Worm (Caenorhabditis elegans) whole organism, L2 larva: ENCODE data around the gene unc-8.

Experiments used
- ama-1 ChIP-seq: fragments of 150-350 bp; optimal IDR thresholded peaks from 2 replicates; lab custom pipeline; 2018; ENCODE audit warnings: inconsistent platforms
- blmp-1 ChIP-seq: sonication (generic microtip); optimal IDR thresholded peaks from 2 replicates; lab custom pipeline; 2017; ENCODE audit warnings: missing genetic modification characterization, mild to moderate bottlenecking, missing compliant biosample characterization, antibody characterized with exemption, moderate library complexity; ENCODE audit not compliant: insufficient read depth
- ceh-82 ChIP-seq: fragments of 150-350 bp; optimal IDR thresholded peaks from 2 replicates; lab custom pipeline; 2014; ENCODE audit warnings: missing biosample characterization, missing genetic modification characterization
- nhr-11 ChIP-seq: fragments of 150-350 bp; optimal IDR thresholded peaks from 2 replicates; lab custom pipeline; 2014; ENCODE audit warnings: missing biosample characterization, missing genetic modification characterization
- nhr-25 ChIP-seq: fragments of 150-350 bp; sonication (generic microtip); optimal IDR thresholded peaks from 3 replicates; lab custom pipeline; 2014; ENCODE audit warnings: missing biosample characterization, missing genetic modification characterization
- sma-9 ChIP-seq, 2 experiments: fragments of 150-350 bp in 1 of 2; sonication (generic microtip) in 1 of 2; optimal IDR thresholded peaks; 2 replicates each; lab custom pipeline; 2014 to 2016; ENCODE audit warnings: missing genetic modification characterization in 2 of 2, mild to moderate bottlenecking in 1 of 2, missing biosample characterization in 1 of 2, missing compliant biosample characterization in 1 of 2, missing genetic modification reagents in 1 of 2, moderate library complexity in 1 of 2
- unc-39 ChIP-seq: fragments of 150-350 bp; optimal IDR thresholded peaks from 2 replicates; lab custom pipeline; 2014; ENCODE audit warnings: missing biosample characterization, missing genetic modification characterization
- unc-55 ChIP-seq: fragments of 150-350 bp; sonication (generic microtip); optimal IDR thresholded peaks from 3 replicates; lab custom pipeline; 2014; ENCODE audit warnings: missing biosample characterization, missing genetic modification reagents, missing genetic modification characterization
- ztf-4 ChIP-seq: fragments of 150-350 bp; optimal IDR thresholded peaks from 2 replicates; lab custom pipeline; 2014; ENCODE audit warnings: missing biosample characterization, missing genetic modification characterization

DNA sequence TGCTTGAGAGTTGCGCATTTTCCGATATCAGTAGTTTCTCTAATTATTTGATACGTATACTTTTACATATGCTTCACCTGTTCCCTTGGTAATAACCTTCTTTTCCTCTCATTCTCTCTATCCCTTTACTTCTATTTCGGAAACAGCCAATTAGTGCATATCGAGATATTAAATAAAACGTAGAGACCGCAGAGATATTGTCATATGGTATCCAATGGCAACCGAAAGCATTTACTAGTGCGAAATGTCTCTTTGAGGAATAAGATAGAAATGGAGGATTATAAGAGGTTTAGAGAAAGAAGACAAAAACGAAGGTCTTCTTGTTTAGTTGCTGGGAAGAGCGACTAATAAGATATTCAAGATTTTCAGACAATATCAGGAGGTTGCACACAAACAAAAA lies 40.6 kb upstream of the unc-8 start, which contains the start of gene maph-9:
- no peak for TF ChIP-seq unc-39 (tag; lab: Kevin White, UChicago)
- no peak for TF ChIP-seq unc-55 (GFP tag; lab: Kevin White, UChicago)
- TF ChIP-seq nhr-25 (tag; lab: Kevin White, UChicago), result no peak
- no peak for TF ChIP-seq ama-1 (lab: Kevin White, UChicago)
- no peak for TF ChIP-seq blmp-1
- no peak for TF ChIP-seq sma-9 (GFP tag; optimal IDR thresholded peaks at IDR 0.05; lab: Kevin White, UChicago)
- no peak for TF ChIP-seq sma-9 (tag; optimal IDR thresholded peaks at IDR 0.05; lab: Kevin White, UChicago)
- no peak for TF ChIP-seq ztf-4 (tag; lab: Kevin White, UChicago)
- TF ChIP-seq ceh-82, result no peak
- no peak for TF ChIP-seq nhr-11 (tag; lab: Kevin White, UChicago)
